Worm (Caenorhabditis elegans): ENCODE results near the gene cct-6.

DNA sequence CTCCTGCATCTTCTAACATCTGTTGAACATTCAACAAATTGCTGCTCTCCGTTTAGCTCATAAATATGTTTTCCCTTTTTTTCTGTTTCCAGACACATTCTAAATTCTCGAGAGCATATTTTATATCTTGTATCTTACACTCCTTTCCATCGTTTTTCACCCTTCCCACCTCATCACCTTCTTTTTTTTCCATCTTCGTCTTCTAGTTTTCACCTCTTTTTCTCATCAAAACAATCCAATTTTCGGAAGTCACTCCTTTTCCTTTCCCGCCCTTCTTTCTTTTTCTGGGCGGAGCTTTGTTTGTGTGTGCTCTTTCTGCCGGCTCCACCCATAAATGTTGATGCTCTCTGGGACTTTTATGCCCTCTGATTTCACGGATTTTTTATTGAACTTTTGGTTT is 32.7 kb downstream of the cct-6 start:
- no peak for TF ChIP-seq tab-1 (GFP tag; IDR thresholded peaks at IDR 0.05)
- TF ChIP-seq ztf-23 (GFP tag; IDR thresholded peaks at IDR 0.05), result no peak
